Fruit fly (Drosophila melanogaster): ENCODE measurements around the gene CG11756.

The CG11756 gene

DNA sequence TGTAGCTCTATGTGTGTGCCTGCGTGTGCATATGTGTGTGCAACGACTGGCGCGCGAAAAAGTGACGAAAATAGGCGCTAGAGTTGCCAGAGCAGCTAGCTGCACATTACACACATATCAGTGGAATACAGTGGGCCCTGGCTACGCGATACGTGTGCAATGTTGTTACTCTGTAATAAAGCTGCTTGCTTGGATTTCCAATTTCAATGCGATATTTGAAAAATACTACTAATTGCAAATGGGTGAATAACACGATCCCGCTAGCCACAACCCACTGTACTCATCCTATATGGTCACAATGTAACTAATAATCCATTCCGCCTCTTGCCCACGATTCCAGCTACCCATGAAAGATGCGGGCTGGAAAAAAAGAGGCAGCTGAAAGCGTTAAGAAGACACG is 3.4 kb downstream of the CG11756 start (continued):
- TF ChIP-seq CG10147 (GFP tag; optimal IDR thresholded peaks at IDR 0.05) (peak; percentile 80), CkIIα-i1 (GFP tag; IDR thresholded peaks at IDR 0.05) (peak; percentile 72; the same call in 1 of the 2 replicates), CG4360 (GFP tag; IDR thresholded peaks at IDR 0.05) (peak; percentile 79), CG15696 (tag; optimal IDR thresholded peaks at IDR 0.05) (peak; percentile 80), CG30403 (GFP tag; optimal IDR thresholded peaks at IDR 0.05) (peak; percentile 92), tup (GFP tag; optimal IDR thresholded peaks at IDR 0.05) (peak; percentile 78), pho (GFP tag; optimal IDR thresholded peaks at IDR 0.05) (peak; percentile 90), Bteb2 (GFP tag; optimal IDR thresholded peaks at IDR 0.05) (peak; percentile 70), CoRest (tag; optimal IDR thresholded peaks at IDR 0.05) (peak; percentile 93), CG6272 (GFP tag; IDR thresholded peaks at IDR 0.05) (peak; percentile 88), GATAe (GFP tag; conservative IDR thresholded peaks at IDR 0.05) (peak; percentile 67), Trl (optimal IDR thresholded peaks at IDR 0.05) (no peak), Trl (GFP tag; optimal IDR thresholded peaks at IDR 0.05) (peak; percentile 93), Lim3 (GFP tag; IDR thresholded peaks at IDR 0.05) (peak; percentile 89), CG10431 (GFP tag; optimal IDR thresholded peaks at IDR 0.05) (peak; percentile 50), Ada2b (GFP tag; IDR thresholded peaks at IDR 0.05) (peak; percentile 96), Sox102F (GFP tag; optimal IDR thresholded peaks at IDR 0.05) (peak; percentile 92), HLH4C (GFP tag; IDR thresholded peaks at IDR 0.05; ENCODE audit: partially characterized antibody) (no peak), CG10209 (GFP tag; optimal IDR thresholded peaks at IDR 0.05) (peak; percentile 89), gt (GFP tag; IDR thresholded peaks at IDR 0.05) (peak; percentile 87), CG15479 (GFP tag; optimal IDR thresholded peaks at IDR 0.05) (peak; percentile 20), fd102C (GFP tag; optimal IDR thresholded peaks at IDR 0.05) (no peak), CG4424 (GFP tag; optimal IDR thresholded peaks at IDR 0.05) (peak; percentile 94), scrt (GFP tag; optimal IDR thresholded peaks at IDR 0.05) (peak; percentile 81), CG17359 (tag; optimal IDR thresholded peaks at IDR 0.05) (peak; percentile 95), CG1024 (GFP tag; IDR thresholded peaks at IDR 0.05) (peak; percentile 93), Myb (GFP tag; optimal IDR thresholded peaks at IDR 0.05) (peak; percentile 82), CG4617 (GFP tag; optimal IDR thresholded peaks at IDR 0.05; ENCODE audit: borderline replicate concordance) (peak; percentile 88), CG9817 (tag; optimal IDR thresholded peaks at IDR 0.05) (peak; percentile 93), nerfin-2 (GFP tag; IDR thresholded peaks at IDR 0.05; ENCODE audit: partially characterized antibody) (no peak), Tbp (GFP tag; optimal IDR thresholded peaks at IDR 0.05) (no peak), Dp (GFP tag; optimal IDR thresholded peaks at IDR 0.05) (peak; percentile 17), croc (GFP tag; conservative IDR thresholded peaks at IDR 0.05) (peak; percentile 89), CG7987 (GFP tag; optimal IDR thresholded peaks at IDR 0.05) (peak; percentile 72), Bgb (GFP tag; IDR thresholded peaks at IDR 0.05; ENCODE audit: partially characterized antibody) (no peak), corto (GFP tag; optimal IDR thresholded peaks at IDR 0.05) (no peak), Opbp (GFP tag; IDR thresholded peaks at IDR 0.05; ENCODE audit: partially characterized antibody) (no peak), Fer2 (tag; optimal IDR thresholded peaks at IDR 0.05) (peak; percentile 79), Doc3 (GFP tag; IDR thresholded peaks at IDR 0.05; ENCODE audit: partially characterized antibody) (no peak), CG10366 (GFP tag; IDR thresholded peaks at IDR 0.05) (peak; percentile 96), Antp (GFP tag; optimal IDR thresholded peaks at IDR 0.05) (peak; percentile 97), CG2202 (tag; optimal IDR thresholded peaks at IDR 0.05) (peak; percentile 70), dmrt11E (tag; optimal IDR thresholded peaks at IDR 0.05) (peak; percentile 87), CG15514 (GFP tag; optimal IDR thresholded peaks at IDR 0.05) (peak; percentile 85), fd96Cb (tag; optimal IDR thresholded peaks at IDR 0.05) (peak; percentile 91), CG43689 (GFP tag; IDR thresholded peaks at IDR 0.05) (peak; percentile 87), chm (GFP tag; IDR thresholded peaks at IDR 0.05) (peak; percentile 97), ato (GFP tag; IDR thresholded peaks at IDR 0.05; ENCODE audit: partially characterized antibody) (no peak), CG32767 (GFP tag; IDR thresholded peaks at IDR 0.05) (peak; percentile 91), BEAF-32 (GFP tag; optimal IDR thresholded peaks at IDR 0.05) (no peak)
